Fruit fly (Drosophila melanogaster) whole organism, embryonic: Measurements from ENCODE around the gene CG10710.

ENCODE experiments used
- Antp ChIP-seq: fragments of 200-800 bp; sonication (Bioruptor generic); optimal IDR thresholded peaks from 3 replicates; lab custom pipeline; 2016; ENCODE audit warnings: missing biosample characterization, missing genetic modification characterization
- Atf3 ChIP-seq: fragments of 200-800 bp; sonication (Bioruptor generic); optimal IDR thresholded peaks from 3 replicates; lab custom pipeline; 2016; ENCODE audit warnings: missing biosample characterization, missing genetic modification characterization
- Bgb ChIP-seq: fragments of 200-800 bp; sonication (Bioruptor generic); IDR thresholded peaks from 2 replicates; pipeline ENCODE4 v1.3.6; 2022; ENCODE audit warnings: missing biosample characterization, missing genetic modification characterization; ENCODE audit not compliant: partially characterized antibody
- Blimp-1 ChIP-seq: fragments of 200-800 bp; sonication (Bioruptor generic); optimal IDR thresholded peaks from 3 replicates; lab custom pipeline; 2018; ENCODE audit warnings: missing biosample characterization, missing genetic modification characterization, mild to moderate bottlenecking, moderate library complexity, missing genetic modification reagents
- C15 ChIP-seq: fragments of 200-800 bp; sonication (Bioruptor generic); IDR thresholded peaks from 3 replicates; pipeline ENCODE4 v1.3.6; 2022; ENCODE audit warnings: missing biosample characterization, missing genetic modification characterization
- CG11247 ChIP-seq: fragments of 200-800 bp; sonication (Bioruptor generic); IDR thresholded peaks from 2 replicates; pipeline ENCODE4 v1.3.6; 2022; ENCODE audit warnings: missing biosample characterization, missing genetic modification characterization
- CG12769 ChIP-seq: fragments of 200-800 bp; sonication (Bioruptor generic); optimal IDR thresholded peaks from 2 replicates; lab custom pipeline; 2019; ENCODE audit warnings: missing biosample characterization, mild to moderate bottlenecking, missing genetic modification characterization, moderate library complexity
- CG14860 ChIP-seq: fragments of 200-800 bp; sonication (Bioruptor generic); IDR thresholded peaks from 3 replicates; pipeline ENCODE4 v1.3.6; 2022; ENCODE audit warnings: missing biosample characterization, missing genetic modification characterization; ENCODE audit not compliant: partially characterized antibody
- CG1647 ChIP-seq: fragments of 200-800 bp; sonication (Bioruptor generic); optimal IDR thresholded peaks from 3 replicates; lab custom pipeline; 2016; ENCODE audit warnings: missing biosample characterization, missing genetic modification characterization
- CG16863 ChIP-seq: fragments of 200-800 bp; sonication (Bioruptor generic); optimal IDR thresholded peaks from 3 replicates; lab custom pipeline; 2016; ENCODE audit warnings: missing biosample characterization, missing genetic modification characterization
- CG17802 ChIP-seq: fragments of 200-800 bp; sonication (Bioruptor generic); optimal IDR thresholded peaks from 2 replicates; lab custom pipeline; 2018; ENCODE audit warnings: missing biosample characterization, mild to moderate bottlenecking, missing genetic modification characterization, moderate library complexity
- CG2712 ChIP-seq: fragments of 200-800 bp; optimal IDR thresholded peaks from 3 replicates; lab custom pipeline; 2019; ENCODE audit warnings: missing biosample characterization, mild to moderate bottlenecking, missing genetic modification characterization, moderate library complexity
- CG4328 ChIP-seq: fragments of 200-800 bp; sonication (Bioruptor generic); optimal IDR thresholded peaks from 3 replicates; lab custom pipeline; 2017; ENCODE audit warnings: missing biosample characterization, missing genetic modification reagents, missing genetic modification characterization
- CG4424 ChIP-seq: fragments of 200-800 bp; sonication (Bioruptor generic); optimal IDR thresholded peaks from 3 replicates; lab custom pipeline; 2016; ENCODE audit warnings: missing biosample characterization, missing genetic modification characterization
- CG4730 ChIP-seq: fragments of 200-800 bp; sonication (Bioruptor generic); IDR thresholded peaks from 2 replicates; pipeline ENCODE4 v1.3.6; 2022; ENCODE audit warnings: missing biosample characterization, missing genetic modification characterization
- CG6689 ChIP-seq: fragments of 200-800 bp; sonication (Bioruptor generic); IDR thresholded peaks from 2 replicates; pipeline ENCODE4 v1.3.6; 2022; ENCODE audit warnings: missing biosample characterization, missing genetic modification characterization
- CG6765 ChIP-seq: fragments of 200-800 bp; sonication (Bioruptor generic); optimal IDR thresholded peaks from 3 replicates; lab custom pipeline; 2017; ENCODE audit warnings: missing biosample characterization, mild to moderate bottlenecking, missing genetic modification characterization
- CG8359 ChIP-seq: fragments of 200-800 bp; sonication (Bioruptor generic); optimal IDR thresholded peaks from 2 replicates; lab custom pipeline; 2017; ENCODE audit warnings: missing biosample characterization, mild to moderate bottlenecking, missing genetic modification characterization, borderline replicate concordance
- CG8478 ChIP-seq: fragments of >200 bp; optimal IDR thresholded peaks from 2 replicates; lab custom pipeline; 2018
- CG8924 ChIP-seq: fragments of 200-800 bp; optimal IDR thresholded peaks from 3 replicates; lab custom pipeline; 2019; ENCODE audit warnings: missing biosample characterization, mild to moderate bottlenecking, missing genetic modification characterization, moderate library complexity
- CG9609 ChIP-seq: fragments of 200-800 bp; sonication (Bioruptor generic); optimal IDR thresholded peaks from 3 replicates; lab custom pipeline; 2016; ENCODE audit warnings: missing biosample characterization, missing genetic modification characterization
- CG9932 ChIP-seq: fragments of 200-800 bp; sonication (Bioruptor generic); IDR thresholded peaks from 2 replicates; pipeline ENCODE4 v1.3.6; 2022; ENCODE audit warnings: missing biosample characterization, missing genetic modification characterization
- Chrac-16 ChIP-seq: fragments of 200-800 bp; sonication (Bioruptor generic); optimal IDR thresholded peaks from 3 replicates; lab custom pipeline; 2016; ENCODE audit warnings: missing biosample characterization, missing genetic modification characterization
- Eip74EF ChIP-seq, 2 experiments: fragments of 200-800 bp in 1 of 2; fragments of >200 bp in 1 of 2; sonication (Bioruptor generic) in 1 of 2; optimal IDR thresholded peaks; 2 replicates each; lab custom pipeline; 2017 to 2019; ENCODE audit warnings: missing biosample characterization in 2 of 2, missing genetic modification characterization in 2 of 2, mild to moderate bottlenecking in 1 of 2, moderate library complexity in 1 of 2
- HLH54F ChIP-seq: fragments of 200-800 bp; sonication (Bioruptor generic); optimal IDR thresholded peaks from 3 replicates; lab custom pipeline; 2016; ENCODE audit warnings: missing biosample characterization, missing genetic modification characterization
- Hr51 ChIP-seq, 2 experiments: fragments of 200-800 bp; sonication (Bioruptor generic); optimal IDR thresholded peaks; 2 replicates in 1 of 2; 3 replicates in 1 of 2; lab custom pipeline; 2016 to 2018; ENCODE audit warnings: missing biosample characterization in 2 of 2, missing genetic modification characterization in 2 of 2, mild to moderate bottlenecking in 1 of 2, moderate library complexity in 1 of 2
- Hsf ChIP-seq: fragments of 200-800 bp; sonication (Bioruptor generic); optimal IDR thresholded peaks from 3 replicates; lab custom pipeline; 2016; ENCODE audit warnings: missing biosample characterization, missing genetic modification characterization
- MTF-1 ChIP-seq: fragments of 200-800 bp; sonication (Bioruptor generic); optimal IDR thresholded peaks from 2 replicates; lab custom pipeline; 2018; ENCODE audit warnings: missing biosample characterization, mild to moderate bottlenecking, missing genetic modification characterization, borderline replicate concordance
- Sox102F ChIP-seq: fragments of 200-800 bp; sonication (Bioruptor generic); optimal IDR thresholded peaks from 2 replicates; lab custom pipeline; 2018; ENCODE audit warnings: missing biosample characterization, mild to moderate bottlenecking, missing genetic modification characterization, moderate library complexity
- Spps ChIP-seq: fragments of 200-800 bp; sonication (Bioruptor generic); optimal IDR thresholded peaks from 2 replicates; lab custom pipeline; 2018; ENCODE audit warnings: missing biosample characterization, mild to moderate bottlenecking, missing genetic modification characterization
- Trl ChIP-seq, 3 experiments: fragments of >200 bp in 2 of 3; fragments of 200-800 bp in 1 of 3; sonication (Bioruptor generic) in 1 of 3; optimal IDR thresholded peaks; 2 replicates in 1 of 3; 3 replicates in 2 of 3; lab custom pipeline; 2016 to 2017; ENCODE audit warnings: missing biosample characterization in 1 of 3, missing genetic modification characterization in 1 of 3
- al ChIP-seq: fragments of 200-800 bp; sonication (Bioruptor generic); IDR thresholded peaks from 2 replicates; pipeline ENCODE4 v1.3.6; 2022; ENCODE audit warnings: missing biosample characterization, missing genetic modification characterization
- cad ChIP-seq: fragments of >200 bp; optimal IDR thresholded peaks from 2 replicates; lab custom pipeline; 2017; ENCODE audit warnings: missing biosample characterization, missing genetic modification characterization
- chn ChIP-seq: fragments of 200-800 bp; sonication (Bioruptor generic); optimal IDR thresholded peaks from 2 replicates; lab custom pipeline; 2016; ENCODE audit warnings: missing biosample characterization, missing genetic modification characterization
- dan ChIP-seq: fragments of 200-800 bp; sonication (Bioruptor generic); IDR thresholded peaks from 2 replicates; pipeline ENCODE4 v1.3.6; 2022; ENCODE audit warnings: missing biosample characterization, missing genetic modification characterization
- disco-r ChIP-seq: fragments of 200-800 bp; sonication (Bioruptor generic); optimal IDR thresholded peaks from 2 replicates; lab custom pipeline; 2016; ENCODE audit warnings: missing biosample characterization, missing genetic modification characterization
- dmrt11E ChIP-seq: fragments of 200-800 bp; sonication (Bioruptor generic); optimal IDR thresholded peaks from 3 replicates; lab custom pipeline; 2018; ENCODE audit warnings: missing biosample characterization, mild to moderate bottlenecking, missing genetic modification characterization, moderate library complexity
- ewg ChIP-seq: fragments of 200-800 bp; sonication (Bioruptor generic); optimal IDR thresholded peaks from 3 replicates; lab custom pipeline; 2017; ENCODE audit warnings: mild to moderate bottlenecking, missing biosample characterization, missing genetic modification reagents, missing genetic modification characterization
- eyg ChIP-seq: fragments of 200-800 bp; sonication (Bioruptor generic); optimal IDR thresholded peaks from 3 replicates; lab custom pipeline; 2016; ENCODE audit warnings: missing biosample characterization, missing genetic modification characterization
- ftz-f1 ChIP-seq: fragments of 200-800 bp; sonication (Bioruptor generic); optimal IDR thresholded peaks from 2 replicates; lab custom pipeline; 2016; ENCODE audit warnings: missing biosample characterization, missing genetic modification characterization
- gce ChIP-seq: fragments of 200-800 bp; sonication (Bioruptor generic); IDR thresholded peaks from 3 replicates; pipeline ENCODE4 v1.3.6; 2022; ENCODE audit warnings: missing biosample characterization, missing genetic modification characterization
- gcm2 ChIP-seq: fragments of 200-800 bp; sonication (Bioruptor generic); optimal IDR thresholded peaks from 2 replicates; lab custom pipeline; 2016; ENCODE audit warnings: missing biosample characterization, missing genetic modification characterization
- hbn ChIP-seq: fragments of 200-800 bp; sonication (Bioruptor generic); IDR thresholded peaks from 2 replicates; pipeline ENCODE4 v1.3.6; 2022; ENCODE audit warnings: missing biosample characterization, missing genetic modification characterization; ENCODE audit not compliant: partially characterized antibody
- hth ChIP-seq: fragments of >200 bp; optimal IDR thresholded peaks from 2 replicates; lab custom pipeline; 2017; ENCODE audit warnings: inconsistent platforms
- ind ChIP-seq: fragments of 200-800 bp; sonication (Bioruptor generic); optimal IDR thresholded peaks from 3 replicates; lab custom pipeline; 2016; ENCODE audit warnings: missing biosample characterization, missing genetic modification characterization
- jing ChIP-seq: fragments of 200-800 bp; sonication (Bioruptor generic); optimal IDR thresholded peaks from 2 replicates; lab custom pipeline; 2018; ENCODE audit warnings: missing biosample characterization, mild to moderate bottlenecking, missing genetic modification characterization
- ttk ChIP-seq: fragments of 200-800 bp; sonication (Bioruptor generic); IDR thresholded peaks from 2 replicates; pipeline ENCODE4 v2.1.2; 2022; ENCODE audit warnings: missing biosample characterization, missing genetic modification characterization
- vnd ChIP-seq: fragments of 200-800 bp; sonication (Bioruptor generic); IDR thresholded peaks from 3 replicates; pipeline ENCODE4 v1.3.6; 2022; ENCODE audit warnings: missing biosample characterization, missing genetic modification characterization; ENCODE audit not compliant: partially characterized antibody

Gene CG10710

dm6 chr3L:13476566-13477452 is 42.6 kb downstream of the CG10710 start (continued):
- TF ChIP-seq dmrt11E, result peak; percentile 66
- peak; percentile 88 for TF ChIP-seq ind
- peak; percentile 87 for TF ChIP-seq CG6689
- peak; percentile 77 for TF ChIP-seq gce (GFP tag; lab: Robert Waterston, UW)
- TF ChIP-seq ftz-f1 (GFP tag; lab: Kevin White, UChicago), result no peak
- TF ChIP-seq Hsf (GFP tag; lab: Kevin White, UChicago), result peak; percentile 74
- TF ChIP-seq Eip74EF (GFP tag; optimal IDR thresholded peaks at IDR 0.05; lab: Kevin White, UChicago), result peak in 1 of 2 experiments; percentile 93
- TF ChIP-seq gcm2 (GFP tag; lab: Kevin White, UChicago), result peak; percentile 13
- TF ChIP-seq Sox102F (GFP tag; lab: Kevin White, UChicago), result peak; percentile 94
- TF ChIP-seq disco-r (GFP tag; lab: Kevin White, UChicago), result peak; percentile 47
- peak; percentile 81 for TF ChIP-seq CG8359
- TF ChIP-seq hth, result no peak
- TF ChIP-seq Atf3 (GFP tag; lab: Kevin White, UChicago), result peak; percentile 28
- peak; percentile 84 for TF ChIP-seq CG9932
- peak; percentile 91 for TF ChIP-seq Blimp-1 (GFP tag; lab: Kevin White, UChicago)
- no peak for TF ChIP-seq dan
- TF ChIP-seq CG4424 (GFP tag; lab: Kevin White, UChicago), result peak; percentile 91
- TF ChIP-seq CG4730 (GFP tag; lab: Robert Waterston, UW), result peak; percentile 70
- no peak for TF ChIP-seq Bgb
- peak; percentile 69; the same call in 1 of the 2 replicates for TF ChIP-seq hbn (GFP tag; lab: Robert Waterston, UW)
- no peak for TF ChIP-seq eyg (GFP tag; lab: Kevin White, UChicago)
- peak; percentile 55; the same call in 1 of the 3 replicates for TF ChIP-seq C15 (GFP tag; lab: Robert Waterston, UW)
- TF ChIP-seq CG2712 (tag; lab: Kevin White, UChicago), result peak; percentile 95
- TF ChIP-seq CG14860 (GFP tag; lab: Robert Waterston, UW), result no peak
- TF ChIP-seq Spps (tag; lab: Kevin White, UChicago), result peak; percentile 68
- TF ChIP-seq CG6765 (GFP tag; lab: Kevin White, UChicago), result peak; percentile 65
- no peak for TF ChIP-seq cad (GFP tag; lab: Kevin White, UChicago)
- TF ChIP-seq MTF-1 (GFP tag; lab: Kevin White, UChicago), result peak; percentile 55
- peak; percentile 39 for TF ChIP-seq CG12769 (tag; lab: Kevin White, UChicago)
- TF ChIP-seq Chrac-16 (GFP tag; lab: Kevin White, UChicago), result peak; percentile 80
- no peak for TF ChIP-seq Antp
- peak; percentile 70 for TF ChIP-seq HLH54F
- TF ChIP-seq CG16863 (GFP tag; lab: Kevin White, UChicago), result peak; percentile 69
- TF ChIP-seq al (GFP tag; lab: Robert Waterston, UW), result peak; percentile 88
- TF ChIP-seq CG4328 (GFP tag; lab: Kevin White, UChicago), result peak; percentile 88
- no peak for TF ChIP-seq CG8478 (lab: Kevin White, UChicago)
- peak; percentile 69 for TF ChIP-seq CG1647 (GFP tag; lab: Kevin White, UChicago)
- peak; percentile 87 for TF ChIP-seq ewg (GFP tag; lab: Kevin White, UChicago)
- peak; percentile 80 for TF ChIP-seq jing (GFP tag; lab: Kevin White, UChicago)
- peak; percentile 99 to 100 for TF ChIP-seq Trl (optimal IDR thresholded peaks at IDR 0.05; lab: Kevin White, UChicago)
- TF ChIP-seq Trl (GFP tag; optimal IDR thresholded peaks at IDR 0.05; lab: Kevin White, UChicago), result peak; percentile 37
- TF ChIP-seq CG17802 (tag; lab: Kevin White, UChicago), result peak; percentile 61
- TF ChIP-seq CG8924, result peak; percentile 94
- TF ChIP-seq CG9609, result peak; percentile 56
- TF ChIP-seq chn, result peak; percentile 69
- peak; percentile 80 for TF ChIP-seq ttk (GFP tag; lab: Robert Waterston, UW)
- peak; percentile 57 to 95 for TF ChIP-seq Hr51 (GFP tag; optimal IDR thresholded peaks at IDR 0.05; lab: Kevin White, UChicago)
- TF ChIP-seq vnd (GFP tag; lab: Robert Waterston, UW), result no peak
- TF ChIP-seq CG11247 (GFP tag; lab: Robert Waterston, UW), result peak; percentile 67
